Fruit fly (Drosophila melanogaster): ENCODE results near the gene bap.

Gene bap

DNA sequence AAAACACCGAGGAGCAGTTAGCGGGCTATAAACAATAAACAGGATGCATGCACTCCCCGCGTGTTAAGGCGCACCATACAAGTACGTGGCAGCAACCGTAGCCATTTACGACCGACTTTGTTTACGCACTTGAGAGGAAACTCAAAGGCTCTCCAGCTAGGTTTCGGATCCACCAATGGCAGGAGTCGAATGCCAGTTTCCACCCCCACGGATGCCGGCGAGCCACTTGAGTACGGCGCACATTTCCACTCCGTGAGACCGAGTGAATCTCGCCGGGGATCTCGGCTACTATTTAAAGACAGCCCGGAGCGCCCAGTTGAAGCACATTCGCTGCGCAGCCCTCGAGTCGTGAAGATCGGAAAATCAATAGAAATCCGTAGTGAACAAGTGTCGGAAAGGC is at the start of gene bap:
Gene bap, plus strand, starts transcription at position 317 of the 400 bp plus-strand sequence.
- TF ChIP-seq CG12299 (tag; optimal IDR thresholded peaks at IDR 0.05) (no peak), NFAT (GFP tag; IDR thresholded peaks at IDR 0.05) (peak; percentile 12; the same call in 1 of the 2 replicates), z (GFP tag; IDR thresholded peaks at IDR 0.05) (peak; percentile 96), sisA (GFP tag; IDR thresholded peaks at IDR 0.05) (no peak), Trl (optimal IDR thresholded peaks at IDR 0.05) (no peak), Trl (GFP tag; optimal IDR thresholded peaks at IDR 0.05) (no peak), emc (GFP tag; optimal IDR thresholded peaks at IDR 0.05) (no peak), phol (tag; optimal IDR thresholded peaks at IDR 0.05) (no peak), CG8359 (GFP tag; optimal IDR thresholded peaks at IDR 0.05; ENCODE audit: borderline replicate concordance) (no peak), Jarid2 (GFP tag; optimal IDR thresholded peaks at IDR 0.05) (peak; percentile 19), MBD-R2 (GFP tag; IDR thresholded peaks at IDR 0.05) (no peak), CG15601 (tag; optimal IDR thresholded peaks at IDR 0.05) (no peak), CG4854 (GFP tag; optimal IDR thresholded peaks at IDR 0.05) (no peak), Nf-YC (tag; optimal IDR thresholded peaks at IDR 0.05) (peak; percentile 89), Dip2 (GFP tag; IDR thresholded peaks at IDR 0.05) (no peak), CG4282 (GFP tag; optimal IDR thresholded peaks at IDR 0.05) (no peak), Nf-YB (GFP tag; optimal IDR thresholded peaks at IDR 0.05) (peak; percentile 94), Med (GFP tag) (peak; percentile 2), row (GFP tag; IDR thresholded peaks at IDR 0.05) (no peak), CG11695 (GFP tag; IDR thresholded peaks at IDR 0.05) (no peak), CG3065 (GFP tag; optimal IDR thresholded peaks at IDR 0.05) (no peak), CG10565 (GFP tag; optimal IDR thresholded peaks at IDR 0.05) (no peak)

DNA sequence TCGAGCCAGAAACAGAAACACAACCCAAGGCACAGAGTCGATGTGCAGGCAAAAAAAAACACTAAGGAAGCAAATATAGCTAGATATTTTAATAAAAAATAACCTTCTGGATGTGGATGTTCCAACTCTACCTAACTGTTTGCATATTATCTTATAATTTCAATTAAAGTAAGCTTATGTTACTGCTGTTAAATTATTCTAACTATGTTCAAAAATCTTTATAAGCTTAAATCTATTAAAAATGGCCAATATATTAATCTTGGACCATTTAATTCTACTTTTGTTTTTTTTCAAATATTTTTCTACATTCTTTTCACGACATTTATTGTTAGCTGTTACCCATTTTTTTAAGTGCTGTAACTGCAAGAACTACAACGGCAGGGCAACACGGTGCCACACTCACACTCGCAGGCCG is 49.7 kb upstream of the bap start:
- peak; percentile 31; the same call in 1 of the 2 replicates for TF ChIP-seq CG17328 (GFP tag; IDR thresholded peaks at IDR 0.05)
- TF ChIP-seq CG42726 (GFP tag; IDR thresholded peaks at IDR 0.05; ENCODE audit: partially characterized antibody), result no peak
- TF ChIP-seq fd102C (GFP tag; optimal IDR thresholded peaks at IDR 0.05), result no peak
- peak; percentile 72 for TF ChIP-seq CG3281 (GFP tag; optimal IDR thresholded peaks at IDR 0.05)
- TF ChIP-seq prd (optimal IDR thresholded peaks at IDR 0.05), result no peak
- TF ChIP-seq prd (GFP tag; IDR thresholded peaks at IDR 0.05), result peak; percentile 61; the same call in 2 of the 3 replicates
- TF ChIP-seq CG11723 (GFP tag; optimal IDR thresholded peaks at IDR 0.05), result peak; percentile 18
- TF ChIP-seq MESR4 (GFP tag; optimal IDR thresholded peaks at IDR 0.05), result no peak
- peak; percentile 14; the same call in 1 of the 2 replicates for TF ChIP-seq ap (GFP tag; IDR thresholded peaks at IDR 0.05)
- peak; percentile 38 for TF ChIP-seq NfI (GFP tag; optimal IDR thresholded peaks at IDR 0.05)
- peak; percentile 50; the same call in 1 of the 2 replicates for TF ChIP-seq HLH3B (GFP tag; IDR thresholded peaks at IDR 0.05)
- TF ChIP-seq CG14710 (tag; optimal IDR thresholded peaks at IDR 0.05), result peak; percentile 60
- no peak for TF ChIP-seq br (optimal IDR thresholded peaks at IDR 0.05)
- TF ChIP-seq Rx (GFP tag; IDR thresholded peaks at IDR 0.05), result peak; percentile 11; the same call in 1 of the 2 replicates
- TF ChIP-seq Ada2b (GFP tag; IDR thresholded peaks at IDR 0.05), result 0 out of 2 replicates have a peak, but pooled peaks have one; percentile 5
- TF ChIP-seq CG13775 (GFP tag; optimal IDR thresholded peaks at IDR 0.05), result peak; percentile 60
- TF ChIP-seq CG15269 (tag; optimal IDR thresholded peaks at IDR 0.05), result peak; percentile 70
- TF ChIP-seq sug (tag; optimal IDR thresholded peaks at IDR 0.05), result peak; percentile 4
- peak; percentile 42 for TF ChIP-seq CG12104 (GFP tag; optimal IDR thresholded peaks at IDR 0.05)
- peak; percentile 74 for TF ChIP-seq CG2120 (GFP tag; optimal IDR thresholded peaks at IDR 0.05)
- no peak for TF ChIP-seq CrebB (tag; optimal IDR thresholded peaks at IDR 0.05)
- peak in 1 of 2 experiments; percentile 13 for TF ChIP-seq Hr78 (GFP tag; optimal IDR thresholded peaks at IDR 0.05)
- TF ChIP-seq seq (GFP tag; IDR thresholded peaks at IDR 0.05), result no peak
- no peak for TF ChIP-seq slp2 (GFP tag; optimal IDR thresholded peaks at IDR 0.05)
- peak; percentile 10 for TF ChIP-seq Jarid2 (GFP tag; optimal IDR thresholded peaks at IDR 0.05)
- TF ChIP-seq mam (GFP tag; optimal IDR thresholded peaks at IDR 0.05), result peak; percentile 43
- no peak for TF ChIP-seq lbe (GFP tag; optimal IDR thresholded peaks at IDR 0.05)
- TF ChIP-seq dmrt11E (tag; optimal IDR thresholded peaks at IDR 0.05), result peak; percentile 61
- TF ChIP-seq gt (GFP tag; IDR thresholded peaks at IDR 0.05), result no peak
- TF ChIP-seq Pdp1 (GFP tag; optimal IDR thresholded peaks at IDR 0.05), result peak in 1 of 2 experiments; percentile 45
- TF ChIP-seq CG6813 (GFP tag; optimal IDR thresholded peaks at IDR 0.05), result no peak
